Worm (Caenorhabditis elegans) whole organism, midembryonic: ENCODE data around the gene F56D6.14.

ENCODE experiments used
- T22C8.4 ChIP-seq: fragments of 200-800 bp; sonication (Bioruptor generic); IDR thresholded peaks from 2 replicates; pipeline ENCODE4 v1.3.6; 2022; ENCODE audit warnings: missing genetic modification characterization, missing compliant biosample characterization
- cog-1 ChIP-seq: sonication (generic microtip); optimal IDR thresholded peaks from 2 replicates; lab custom pipeline; 2016; ENCODE audit warnings: missing genetic modification characterization, missing compliant biosample characterization
- flt-1 ChIP-seq: fragments of 200-800 bp; sonication (Bioruptor generic); IDR thresholded peaks from 2 replicates; pipeline ENCODE4 v1.3.6; 2022; ENCODE audit warnings: missing genetic modification characterization, missing compliant biosample characterization
- klf-2 ChIP-seq: fragments of 200-800 bp; sonication (Bioruptor generic); conservative IDR thresholded peaks from 2 replicates; pipeline ENCODE4 v1.3.6; 2022; ENCODE audit warnings: missing genetic modification reagents, missing genetic modification characterization, missing compliant biosample characterization
- med-1 ChIP-seq: sonication (generic microtip); optimal IDR thresholded peaks from 2 replicates; lab custom pipeline; 2017; ENCODE audit warnings: missing genetic modification characterization, mild to moderate bottlenecking, missing compliant biosample characterization, antibody characterized with exemption, missing genetic modification reagents; ENCODE audit not compliant: insufficient read depth
- ref-1 ChIP-seq: fragments of 200-800 bp; sonication (Bioruptor generic); conservative IDR thresholded peaks from 2 replicates; pipeline ENCODE4 v1.3.6; 2022; ENCODE audit warnings: missing genetic modification reagents, missing genetic modification characterization, missing compliant biosample characterization
- tab-1 ChIP-seq: fragments of 200-800 bp; sonication (Bioruptor generic); IDR thresholded peaks from 2 replicates; pipeline ENCODE4 v1.3.6; 2022; ENCODE audit warnings: missing genetic modification characterization, missing compliant biosample characterization
- ztf-23 ChIP-seq: fragments of 200-800 bp; sonication (Bioruptor generic); IDR thresholded peaks from 2 replicates; pipeline ENCODE4 v1.3.6; 2022; ENCODE audit warnings: missing genetic modification reagents, missing genetic modification characterization, missing compliant biosample characterization
- ztf-29 ChIP-seq: fragments of 200-800 bp; sonication (Bioruptor generic); IDR thresholded peaks from 2 replicates; pipeline ENCODE4 v1.3.6; 2022; ENCODE audit warnings: missing genetic modification reagents, missing genetic modification characterization, missing compliant biosample characterization

F56D6.14 gene

DNA sequence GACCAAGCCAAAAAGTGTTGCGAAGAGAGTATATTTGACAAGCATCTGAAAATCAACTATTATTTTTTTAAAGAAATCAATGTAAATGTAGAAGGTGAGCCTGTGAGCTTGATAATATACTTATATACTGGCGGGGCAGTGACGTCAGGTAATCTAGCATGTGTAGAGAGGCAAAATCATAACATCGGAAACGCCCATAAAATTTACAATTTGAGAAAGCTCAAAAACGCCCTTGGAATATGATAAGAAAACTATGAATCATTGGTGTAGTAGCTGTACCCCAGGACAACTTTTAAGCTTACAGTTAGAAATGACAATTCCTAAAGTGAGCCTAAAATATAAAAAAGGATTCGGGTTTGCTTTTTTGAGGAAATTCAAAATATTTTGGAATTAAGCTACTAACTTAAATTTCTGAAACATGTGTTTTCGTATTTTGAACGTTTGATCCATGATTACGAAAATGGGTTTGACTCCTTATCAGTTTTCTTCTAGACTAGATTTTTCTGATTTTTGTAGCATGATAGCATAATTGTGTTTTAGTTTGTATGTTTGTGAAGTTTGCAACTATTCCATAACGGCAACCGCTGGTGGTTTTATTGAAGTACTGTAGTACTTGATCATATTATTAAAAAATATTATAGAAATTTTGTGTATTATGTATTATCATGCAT lies 24.3 kb downstream of the F56D6.14 start, which contains the start of gene clec-174:
Gene clec-174, minus strand, starts transcription at position 51 of the 671 bp plus-strand sequence.
- TF ChIP-seq ztf-23 (no peak), flt-1 (GFP tag; lab: Robert Waterston, UW) (no peak), cog-1 (tag; lab: Kevin White, UChicago) (no peak), T22C8.4 (GFP tag; lab: Robert Waterston, UW) (no peak), ref-1 (GFP tag; lab: Robert Waterston, UW) (no peak), klf-2 (no peak), ztf-29 (GFP tag; lab: Robert Waterston, UW) (no peak), tab-1 (GFP tag; lab: Robert Waterston, UW) (no peak), med-1 (GFP tag; lab: Kevin White, UChicago) (no peak)

DNA sequence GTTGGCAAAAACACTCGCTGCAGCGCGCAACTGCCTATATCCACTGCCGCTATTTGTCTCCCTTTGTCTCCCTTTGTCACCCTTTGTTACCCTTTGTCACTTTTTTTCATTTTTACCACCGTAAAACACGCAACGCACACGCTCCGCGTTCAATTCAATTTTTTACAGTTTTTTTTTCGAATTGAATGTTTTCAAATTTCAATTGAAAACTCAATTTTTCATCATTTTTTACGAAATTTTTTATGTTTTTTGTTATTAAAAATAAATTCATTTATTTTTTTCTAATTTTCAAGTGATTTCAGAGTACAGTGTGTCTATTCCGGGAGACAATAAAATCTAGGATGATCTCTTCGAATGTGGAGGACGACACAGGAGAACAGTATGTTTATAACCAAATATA lies 25.5 kb downstream of the F56D6.14 start, which contains the start of gene Y46C8AL.11:
Gene Y46C8AL.11, plus strand, starts transcription at position 301 of the 400 bp plus-strand sequence.
- TF ChIP-seq T22C8.4 (GFP tag; lab: Robert Waterston, UW), result no peak
- no peak for TF ChIP-seq flt-1 (GFP tag; lab: Robert Waterston, UW)
- no peak for TF ChIP-seq ztf-23
- TF ChIP-seq ref-1 (GFP tag; lab: Robert Waterston, UW), result no peak

DNA sequence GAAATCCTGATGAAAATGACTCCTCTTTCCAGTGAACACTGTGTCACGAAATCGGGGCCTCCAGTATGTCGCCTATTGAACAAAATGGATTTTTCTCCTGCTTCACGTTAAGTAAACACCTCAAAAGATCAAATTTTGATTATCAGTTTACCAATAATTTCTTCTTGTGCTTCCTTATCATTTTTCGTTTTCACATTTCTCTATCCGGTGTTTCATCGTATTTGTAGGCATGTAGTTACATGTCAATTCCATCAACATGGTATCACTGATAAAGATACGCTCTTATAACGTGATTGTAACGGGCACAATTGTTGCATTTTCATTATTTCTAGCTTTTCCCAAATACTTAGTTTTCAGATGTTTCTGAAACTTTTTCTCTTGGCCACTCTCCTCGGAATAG lies 27.0 kb downstream of the F56D6.14 start, which contains the start of gene clec-72:
Gene clec-72, plus strand, starts transcription at position 358 of the 400 bp plus-strand sequence.
- TF ChIP-seq T22C8.4 (GFP tag; lab: Robert Waterston, UW), result no peak
- no peak for TF ChIP-seq flt-1 (GFP tag; lab: Robert Waterston, UW)
- TF ChIP-seq tab-1 (GFP tag; lab: Robert Waterston, UW), result no peak
- TF ChIP-seq ztf-23, result no peak
- TF ChIP-seq klf-2, result no peak
- no peak for TF ChIP-seq med-1 (GFP tag; lab: Kevin White, UChicago)
- TF ChIP-seq ztf-29 (GFP tag; lab: Robert Waterston, UW), result no peak
- TF ChIP-seq ref-1 (GFP tag; lab: Robert Waterston, UW), result no peak
- TF ChIP-seq cog-1 (tag; lab: Kevin White, UChicago), result no peak

DNA sequence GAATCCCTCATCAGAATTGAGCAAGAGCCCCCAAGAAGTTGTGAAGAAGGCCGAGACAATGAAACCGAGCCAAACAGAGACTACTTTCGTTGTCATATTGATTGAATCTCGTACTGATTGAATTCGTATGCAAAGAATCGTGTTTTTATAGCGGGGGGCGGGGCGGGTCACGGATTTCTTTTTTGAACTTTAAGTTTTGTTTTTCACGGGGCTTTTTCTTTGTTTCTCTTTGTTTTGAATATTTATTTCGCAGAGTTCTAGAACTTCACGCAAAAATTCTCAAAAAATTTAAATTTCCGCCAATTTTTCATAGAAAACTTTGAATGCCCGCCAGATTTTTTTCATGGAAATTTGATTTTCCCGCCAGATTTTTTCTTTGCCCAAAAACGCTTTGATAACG lies 38.6 kb downstream of the F56D6.14 start, which contains the start of gene clec-73:
Gene clec-73, minus strand, starts transcription at position 101 of the 400 bp plus-strand sequence.
- TF ChIP-seq tab-1 (GFP tag; lab: Robert Waterston, UW), result no peak

DNA sequence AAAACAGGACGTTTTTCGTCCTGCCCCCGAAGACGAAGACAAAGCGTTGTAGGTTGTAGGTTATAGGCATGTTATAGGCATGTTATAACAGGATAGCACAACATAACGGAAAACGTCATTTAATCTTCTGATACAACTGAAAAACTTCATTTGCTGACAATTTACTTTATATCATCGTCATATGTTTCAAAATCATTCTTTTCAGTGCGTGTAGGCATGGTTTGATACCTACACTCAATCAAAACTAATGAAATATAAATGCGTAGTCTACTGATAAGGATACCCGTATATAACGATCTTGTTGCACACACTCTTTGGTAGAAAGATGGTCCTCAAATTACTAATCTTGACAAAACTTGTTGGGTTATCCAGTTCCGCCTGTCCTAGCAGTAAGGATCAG lies 39.2 kb downstream of the F56D6.14 start, which contains the start of gene clec-74:
Gene clec-74, plus strand, starts transcription at position 301 of the 400 bp plus-strand sequence.
- TF ChIP-seq ztf-29 (GFP tag; lab: Robert Waterston, UW) (no peak), T22C8.4 (GFP tag; lab: Robert Waterston, UW) (no peak), klf-2 (no peak), med-1 (GFP tag; lab: Kevin White, UChicago) (no peak), flt-1 (GFP tag; lab: Robert Waterston, UW) (no peak), tab-1 (GFP tag; lab: Robert Waterston, UW) (no peak)

DNA sequence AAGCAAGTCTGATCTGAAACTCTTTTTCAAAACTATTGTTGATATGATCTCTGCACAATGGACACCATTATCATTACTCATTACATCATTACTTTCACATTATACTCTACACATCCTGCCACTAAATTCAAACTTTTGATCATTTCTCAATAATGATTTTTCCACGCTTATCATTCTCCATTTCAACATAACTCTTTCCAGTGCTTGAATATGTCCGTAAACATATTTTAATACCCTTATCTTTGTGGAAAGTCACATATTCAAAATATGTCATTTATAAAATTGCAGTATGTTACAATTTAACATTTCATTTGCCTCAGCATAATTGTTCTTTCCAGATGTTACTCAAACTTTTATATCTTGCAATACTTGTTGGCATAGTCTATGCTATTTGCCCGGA lies 42.9 kb downstream of the F56D6.14 start, which contains the start of gene clec-75:
Gene clec-75, plus strand, starts transcription at position 339 of the 400 bp plus-strand sequence.
- TF ChIP-seq T22C8.4 (GFP tag; lab: Robert Waterston, UW) (no peak), flt-1 (GFP tag; lab: Robert Waterston, UW) (no peak), ztf-29 (GFP tag; lab: Robert Waterston, UW) (no peak), klf-2 (no peak), cog-1 (tag; lab: Kevin White, UChicago) (no peak), ztf-23 (no peak), tab-1 (GFP tag; lab: Robert Waterston, UW) (no peak), ref-1 (GFP tag; lab: Robert Waterston, UW) (no peak), med-1 (GFP tag; lab: Kevin White, UChicago) (no peak)

DNA sequence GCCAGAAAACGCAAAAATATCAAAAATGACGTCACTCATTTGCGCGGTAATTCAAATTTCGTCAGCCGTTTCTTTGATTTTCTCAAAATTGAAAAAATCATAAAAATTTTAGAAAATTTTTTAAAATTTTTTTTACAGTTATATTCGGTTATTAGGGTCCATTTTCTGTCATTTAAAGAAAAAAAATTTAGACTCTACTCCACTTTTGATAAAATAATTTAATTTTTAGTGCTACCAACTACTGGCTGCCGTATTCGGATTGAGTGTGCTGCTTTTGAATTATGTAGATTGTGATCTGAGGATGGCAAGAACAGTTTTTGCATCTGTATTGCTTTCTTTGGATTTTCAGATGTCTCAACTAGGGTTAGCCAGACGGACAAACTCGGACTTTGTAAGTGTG lies 45.1 kb downstream of the F56D6.14 start, which contains the start of gene Y46C8AM.1:
Gene Y46C8AM.1, plus strand, starts transcription at position 301 of the 400 bp plus-strand sequence.
- TF ChIP-seq T22C8.4 (GFP tag; lab: Robert Waterston, UW), result no peak

DNA sequence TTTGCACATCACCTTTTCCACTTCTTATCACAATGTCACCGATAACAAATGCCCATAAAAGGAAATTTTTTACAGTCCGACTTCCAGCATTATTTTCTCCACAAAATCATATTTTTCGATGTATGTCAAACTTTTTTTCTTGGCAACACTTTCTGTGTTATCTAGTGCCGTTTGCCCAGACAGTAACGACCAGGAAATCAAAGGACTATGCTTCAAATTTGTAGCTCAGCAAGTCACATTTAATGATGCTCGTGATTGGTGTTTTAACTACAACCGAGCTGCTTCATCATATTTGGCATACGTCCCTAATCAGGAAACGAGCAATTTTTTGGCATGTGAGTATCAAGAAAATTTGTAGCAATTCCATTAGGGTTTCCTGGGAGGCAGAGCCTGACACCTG lies 46.0 kb downstream of the F56D6.14 start:
- TF ChIP-seq ztf-29 (GFP tag; lab: Robert Waterston, UW) (no peak), med-1 (GFP tag; lab: Kevin White, UChicago) (no peak), ref-1 (GFP tag; lab: Robert Waterston, UW) (no peak), flt-1 (GFP tag; lab: Robert Waterston, UW) (no peak), klf-2 (no peak), ztf-23 (no peak), tab-1 (GFP tag; lab: Robert Waterston, UW) (no peak), cog-1 (tag; lab: Kevin White, UChicago) (no peak), T22C8.4 (GFP tag; lab: Robert Waterston, UW) (no peak)

DNA sequence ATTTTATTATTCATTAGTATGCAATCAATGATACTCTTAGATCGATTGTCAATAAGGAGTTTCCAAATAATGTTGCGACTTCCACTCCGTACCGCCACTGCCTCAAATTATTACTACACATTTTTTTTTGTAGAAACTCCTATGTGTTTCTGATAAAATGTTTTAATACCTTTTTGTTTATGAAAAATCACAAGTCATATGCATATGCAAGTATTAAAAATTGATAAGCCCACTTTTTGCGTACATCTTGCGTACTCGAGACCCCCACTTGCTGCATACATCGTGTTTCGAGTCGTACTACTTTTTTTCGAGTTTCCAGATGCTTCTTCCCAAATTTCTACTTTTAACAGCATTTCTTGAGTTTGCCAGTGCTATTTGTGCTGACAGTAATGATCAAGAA lies 47.5 kb downstream of the F56D6.14 start, which contains the start of gene clec-76:
Gene clec-76, plus strand, starts transcription at position 234 of the 400 bp plus-strand sequence.
- no peak for TF ChIP-seq klf-2
- no peak for TF ChIP-seq tab-1 (GFP tag; lab: Robert Waterston, UW)
- no peak for TF ChIP-seq flt-1 (GFP tag; lab: Robert Waterston, UW)
- no peak for TF ChIP-seq T22C8.4 (GFP tag; lab: Robert Waterston, UW)
- TF ChIP-seq ztf-23, result no peak
- no peak for TF ChIP-seq ztf-29 (GFP tag; lab: Robert Waterston, UW)
